Worm (Caenorhabditis elegans): Measurements from ENCODE around the gene K08F8.7.
A peak's percentile ranks its signal among the peaks of the same experiment; 100 is the strongest.

The K08F8.7 gene

DNA sequence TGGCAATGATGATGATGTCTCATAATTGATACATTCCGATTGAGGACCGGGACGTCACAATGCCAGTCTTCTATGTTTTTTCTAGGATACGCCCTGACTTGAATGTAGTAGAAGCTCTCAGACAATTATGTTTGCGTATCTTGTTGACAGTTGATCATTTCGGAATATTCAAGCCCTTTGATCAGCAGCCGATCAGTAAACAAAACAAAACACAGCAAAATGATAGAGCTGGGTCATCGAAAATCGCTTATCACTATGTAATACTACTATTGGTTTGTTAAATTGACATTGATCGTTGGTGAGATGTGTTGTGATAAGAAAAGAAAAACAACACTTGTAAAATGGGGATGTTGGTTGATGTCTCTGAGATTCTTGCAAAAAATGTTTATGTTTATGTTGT, 16.9 kb downstream of the K08F8.7 start:
- TF ChIP-seq sptf-1 (tag; optimal IDR thresholded peaks at IDR 0.05) = no peak
- no peak for TF ChIP-seq ama-1 (optimal IDR thresholded peaks at IDR 0.05)
- TF ChIP-seq nhr-90 (tag; optimal IDR thresholded peaks at IDR 0.05; ENCODE audit: poor library complexity) = no peak
- no peak for TF ChIP-seq efl-1 (optimal IDR thresholded peaks at IDR 0.05)
- peak in 1 of 2 experiments; percentile 23 for TF ChIP-seq efl-1 (GFP tag; optimal IDR thresholded peaks at IDR 0.05 in 1 of 2)
- TF ChIP-seq elt-2 (tag; optimal IDR thresholded peaks at IDR 0.05) = peak; percentile 22

DNA sequence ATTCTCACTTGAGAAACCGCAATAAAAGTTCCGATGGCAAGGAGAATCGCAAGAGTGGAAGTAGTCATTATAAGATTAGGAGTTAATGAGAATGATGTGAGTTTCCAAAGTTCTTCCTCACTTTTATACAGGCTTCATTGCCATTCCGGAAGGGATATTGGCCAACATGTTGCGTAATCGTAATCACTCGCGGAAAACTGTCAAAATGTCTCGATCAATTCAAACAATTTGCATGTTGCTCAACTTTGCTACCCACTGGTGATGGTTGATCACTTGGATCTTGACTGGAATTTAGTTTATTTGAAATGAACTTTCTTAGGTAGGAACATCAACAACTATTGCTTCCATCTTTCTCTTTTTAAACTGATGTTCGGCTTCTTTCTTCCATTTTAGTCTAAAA, 17.7 kb downstream of the K08F8.7 start, which contains the start of gene idpb-4:
Gene idpb-4, minus strand, starts transcription at position 101 of the 400 bp plus-strand sequence.
- TF ChIP-seq efl-1 (optimal IDR thresholded peaks at IDR 0.05) (no peak), efl-1 (GFP tag; optimal IDR thresholded peaks at IDR 0.05 in 1 of 2) (peak in 1 of 2 experiments; percentile 24), ceh-88 (GFP tag; IDR thresholded peaks at IDR 0.05) (no peak)

DNA sequence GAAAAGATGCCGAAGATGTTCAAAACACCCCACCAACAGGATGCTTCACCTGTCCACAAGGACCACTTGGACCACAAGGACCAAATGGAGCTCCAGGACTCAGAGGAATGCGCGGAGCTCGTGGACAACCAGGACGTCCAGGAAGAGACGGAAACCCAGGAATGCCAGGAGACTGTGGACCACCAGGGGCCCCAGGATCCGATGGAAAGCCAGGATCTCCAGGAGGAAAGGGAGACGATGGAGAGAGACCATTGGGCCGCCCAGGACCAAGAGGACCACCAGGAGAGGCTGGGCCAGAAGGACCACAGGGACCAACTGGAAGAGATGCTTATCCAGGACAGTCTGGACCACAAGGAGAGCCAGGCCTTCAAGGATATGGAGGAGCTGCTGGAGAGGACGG, 21.5 kb downstream of the K08F8.7 start:
- no peak for TF ChIP-seq nhr-76 (tag; optimal IDR thresholded peaks at IDR 0.05)
- no peak for TF ChIP-seq unc-30 (tag; optimal IDR thresholded peaks at IDR 0.05)
- TF ChIP-seq nhr-12 (tag; optimal IDR thresholded peaks at IDR 0.05) = no peak
- no peak for TF ChIP-seq fos-1 (tag; optimal IDR thresholded peaks at IDR 0.05)
- TF ChIP-seq egl-13 (tag; optimal IDR thresholded peaks at IDR 0.05) = no peak
- TF ChIP-seq Y116A8C.19 (tag; optimal IDR thresholded peaks at IDR 0.05; ENCODE audit: borderline replicate concordance) = no peak
- no peak for TF ChIP-seq nhr-237 (tag; optimal IDR thresholded peaks at IDR 0.05)
- TF ChIP-seq sup-37 (GFP tag; optimal IDR thresholded peaks at IDR 0.05) = no peak
- no peak for TF ChIP-seq aly-2 (tag; optimal IDR thresholded peaks at IDR 0.05)
- no peak for TF ChIP-seq zip-4 (GFP tag; optimal IDR thresholded peaks at IDR 0.05)
- no peak for TF ChIP-seq nhr-47 (tag; optimal IDR thresholded peaks at IDR 0.05)
- no peak for TF ChIP-seq ces-1 (GFP tag; optimal IDR thresholded peaks at IDR 0.05)
- no peak for TF ChIP-seq snpc-4 (tag; optimal IDR thresholded peaks at IDR 0.05)
- TF ChIP-seq C04F5.9 (tag; optimal IDR thresholded peaks at IDR 0.05) = no peak
- no peak for TF ChIP-seq elt-2 (tag; optimal IDR thresholded peaks at IDR 0.05)
- TF ChIP-seq pax-3 (tag; optimal IDR thresholded peaks at IDR 0.05) = no peak

DNA sequence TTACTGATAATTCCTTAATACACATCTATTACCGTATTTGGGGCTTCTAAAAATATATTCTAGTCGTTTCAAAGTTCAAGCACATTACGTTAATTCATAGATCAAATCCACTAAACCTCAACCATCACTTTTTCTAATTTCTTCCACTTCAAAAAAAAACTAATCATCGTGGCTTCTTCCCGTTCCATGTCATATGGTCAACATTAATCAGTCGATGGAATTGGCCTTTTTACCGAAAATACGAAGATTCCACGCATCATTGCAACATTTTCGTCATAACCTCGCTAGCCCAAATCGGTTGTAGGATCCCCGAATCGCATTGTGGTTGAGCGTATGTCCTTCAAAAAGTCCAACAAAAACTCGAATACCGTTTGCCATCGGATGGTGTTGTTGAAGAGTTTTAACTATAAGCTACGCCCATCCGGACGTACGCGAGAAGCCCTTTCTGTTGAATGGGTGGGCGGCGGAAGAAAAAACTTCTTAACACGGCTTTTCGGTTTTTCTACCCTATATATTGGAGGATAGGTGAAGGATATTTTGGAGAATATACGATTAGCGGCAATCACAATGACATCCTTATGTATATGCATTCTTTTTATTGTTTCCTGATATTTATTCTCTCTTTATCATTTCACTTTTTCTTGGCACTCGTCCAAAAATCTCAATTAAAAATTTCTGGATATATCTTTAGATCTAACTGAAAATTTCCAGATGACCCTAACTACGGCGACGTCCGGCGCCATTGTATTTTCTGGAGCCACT, 22.6 kb downstream of the K08F8.7 start, which contains the start of gene rol-6:
Gene rol-6, plus strand, starts transcription at position 712 of the 762 bp plus-strand sequence.
- TF ChIP-seq dpl-1 (GFP tag; optimal IDR thresholded peaks at IDR 0.05) = no peak
- TF ChIP-seq blmp-1 (tag; optimal IDR thresholded peaks at IDR 0.05) = peak; percentile 50

DNA sequence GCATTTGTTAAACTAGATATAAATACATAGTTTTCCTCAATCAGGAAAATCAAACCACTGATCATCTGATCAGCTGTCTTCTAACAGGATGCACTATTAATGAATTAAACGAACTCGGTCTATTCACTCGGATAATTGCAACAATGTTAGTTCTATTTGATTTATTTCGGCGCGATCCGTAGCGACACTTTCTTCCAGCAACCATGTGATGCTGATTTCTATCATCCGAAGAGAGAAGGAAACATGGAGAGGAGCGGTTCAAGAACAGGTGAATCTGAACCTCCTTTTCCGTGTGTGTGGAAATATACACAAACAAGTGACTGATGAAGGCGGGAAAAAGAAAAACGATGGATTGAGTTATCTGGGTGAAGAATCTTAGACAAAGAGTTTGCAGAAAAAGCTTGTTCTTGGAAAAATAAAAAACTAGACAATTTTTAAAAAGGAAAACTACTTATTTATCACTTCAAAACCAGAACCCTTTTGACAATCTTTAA, 23.4 kb downstream of the K08F8.7 start:
- TF ChIP-seq blmp-1 (tag; optimal IDR thresholded peaks at IDR 0.05) (peak; percentile 89), elt-2 (tag; optimal IDR thresholded peaks at IDR 0.05) (no peak), efl-3 (GFP tag; optimal IDR thresholded peaks at IDR 0.05) (no peak), mef-2 (tag; optimal IDR thresholded peaks at IDR 0.05) (no peak), nhr-71 (tag; optimal IDR thresholded peaks at IDR 0.05) (no peak), jun-1 (tag; optimal IDR thresholded peaks at IDR 0.05) (no peak)

DNA sequence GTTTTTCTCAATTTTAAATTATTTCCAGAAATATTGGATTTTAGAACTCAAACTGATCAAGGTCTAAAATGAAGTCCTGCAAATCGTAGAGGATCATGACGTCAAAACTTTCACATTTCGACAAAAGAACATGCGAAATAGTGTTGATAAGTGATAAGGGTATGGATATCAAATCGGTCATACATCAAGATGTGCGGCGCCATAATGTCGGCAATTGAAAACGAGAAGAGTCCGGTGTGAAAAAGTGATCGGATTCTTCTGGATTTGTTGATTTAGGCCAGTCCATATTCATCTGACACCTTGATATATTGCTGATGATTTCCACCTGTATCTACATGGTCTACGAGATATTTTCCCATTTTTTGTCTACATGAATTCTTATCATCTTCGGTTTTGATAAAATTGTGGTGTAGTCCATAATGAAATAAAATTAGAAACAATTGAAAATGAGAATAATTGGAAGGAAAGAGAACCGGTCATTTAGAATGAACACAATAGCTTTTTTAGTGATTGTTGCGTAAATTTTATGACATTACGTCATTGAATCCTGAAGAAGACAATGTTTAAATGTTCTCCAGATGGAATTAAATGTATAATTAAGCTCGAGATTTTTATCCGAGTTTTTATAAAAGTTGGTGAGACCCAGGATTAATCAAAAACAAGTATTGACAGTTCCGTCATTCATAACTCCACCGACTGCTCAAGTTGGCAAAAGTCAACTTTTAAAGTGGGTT, 24.0 kb downstream of the K08F8.7 start:
- TF ChIP-seq aha-1 (tag; optimal IDR thresholded peaks at IDR 0.05) (no peak), alr-1 (tag; optimal IDR thresholded peaks at IDR 0.05; ENCODE audit: borderline replicate concordance) (no peak), efl-1 (optimal IDR thresholded peaks at IDR 0.05) (no peak), efl-1 (GFP tag; optimal IDR thresholded peaks at IDR 0.05 in 1 of 2) (peak in 1 of 2 experiments; percentile 27), egl-13 (tag; optimal IDR thresholded peaks at IDR 0.05) (no peak), blmp-1 (tag; optimal IDR thresholded peaks at IDR 0.05) (peak; percentile 96), efl-3 (GFP tag; optimal IDR thresholded peaks at IDR 0.05) (no peak), elt-3 (tag; optimal IDR thresholded peaks at IDR 0.05) (peak in 1 of 6 experiments; percentile 87)
